Fruit fly (Drosophila melanogaster) whole organism, adult: ENCODE results near the gene CG14984.
A peak's percentile ranks its signal among the peaks of the same experiment; 100 is the strongest.

Experiments used
- CG11617 ChIP-seq: fragments of 200-800 bp; sonication (Bioruptor generic); optimal IDR thresholded peaks from 2 replicates; lab custom pipeline; 2017; ENCODE audit warnings: mild to moderate bottlenecking, missing biosample characterization, missing genetic modification reagents, missing genetic modification characterization
- CG12768 ChIP-seq: fragments of 200-800 bp; sonication (Bioruptor generic); optimal IDR thresholded peaks from 2 replicates; lab custom pipeline; 2017; ENCODE audit warnings: missing biosample characterization, missing genetic modification characterization, mild to moderate bottlenecking, moderate library complexity, missing genetic modification reagents
- CG14711 ChIP-seq: fragments of 200-800 bp; sonication (Bioruptor generic); optimal IDR thresholded peaks from 2 replicates; lab custom pipeline; 2018; ENCODE audit warnings: missing biosample characterization, mild to moderate bottlenecking, missing genetic modification characterization, moderate library complexity
- CG1620 ChIP-seq: fragments of 200-800 bp; sonication (Bioruptor generic); optimal IDR thresholded peaks from 2 replicates; lab custom pipeline; 2016; ENCODE audit warnings: missing biosample characterization, missing genetic modification characterization
- CG33017 ChIP-seq: fragments of 200-800 bp; sonication (Bioruptor generic); optimal IDR thresholded peaks from 2 replicates; lab custom pipeline; 2018; ENCODE audit warnings: missing biosample characterization, mild to moderate bottlenecking, missing genetic modification characterization, moderate library complexity
- CG5204 ChIP-seq: fragments of 200-800 bp; sonication (Bioruptor generic); optimal IDR thresholded peaks from 2 replicates; lab custom pipeline; 2016; ENCODE audit warnings: missing biosample characterization, missing genetic modification characterization
- CG7045 ChIP-seq: fragments of 200-800 bp; sonication (Bioruptor generic); optimal IDR thresholded peaks from 2 replicates; lab custom pipeline; 2017; ENCODE audit warnings: missing biosample characterization, mild to moderate bottlenecking, missing genetic modification characterization
- CG7101 ChIP-seq: fragments of 200-800 bp; sonication (Bioruptor generic); optimal IDR thresholded peaks from 2 replicates; lab custom pipeline; 2018; ENCODE audit warnings: missing biosample characterization, mild to moderate bottlenecking, missing genetic modification characterization, moderate library complexity
- Clk ChIP-seq: fragments of 200-800 bp; sonication (Bioruptor generic); optimal IDR thresholded peaks from 2 replicates; lab custom pipeline; 2017; ENCODE audit warnings: missing biosample characterization, missing genetic modification characterization
- Crg-1 ChIP-seq: fragments of 200-800 bp; sonication (Bioruptor generic); optimal IDR thresholded peaks from 2 replicates; lab custom pipeline; 2016; ENCODE audit warnings: missing biosample characterization, missing genetic modification characterization
- Hr96 ChIP-seq: fragments of 200-800 bp; sonication (Bioruptor generic); optimal IDR thresholded peaks from 2 replicates; lab custom pipeline; 2016; ENCODE audit warnings: missing biosample characterization, missing genetic modification characterization
- Mnt ChIP-seq: fragments of 200-800 bp; sonication (Bioruptor generic); optimal IDR thresholded peaks from 2 replicates; lab custom pipeline; 2016; ENCODE audit warnings: missing biosample characterization, mild to moderate bottlenecking, missing genetic modification characterization
- bab1 ChIP-seq: fragments of 200-800 bp; sonication (Bioruptor generic); optimal IDR thresholded peaks from 3 replicates; lab custom pipeline; 2019; ENCODE audit warnings: missing biosample characterization, mild to moderate bottlenecking, missing genetic modification characterization, moderate library complexity
- cic ChIP-seq: fragments of 200-800 bp; sonication (Bioruptor generic); optimal IDR thresholded peaks from 2 replicates; lab custom pipeline; 2017; ENCODE audit warnings: missing biosample characterization, mild to moderate bottlenecking, missing genetic modification characterization, moderate library complexity
- cnc ChIP-seq, 2 experiments: fragments of >200 bp; optimal IDR thresholded peaks; 2 replicates each; lab custom pipeline; 2017
- kay ChIP-seq: fragments of 200-800 bp; sonication (Bioruptor generic); peaks from one replicate; lab custom pipeline; 2016; ENCODE audit warnings: missing biosample characterization, missing genetic modification characterization, borderline replicate concordance
- ovo ChIP-seq: fragments of 200-800 bp; sonication (Bioruptor generic); optimal IDR thresholded peaks from 2 replicates; lab custom pipeline; 2016; ENCODE audit warnings: missing biosample characterization, missing genetic modification characterization
- pad ChIP-seq: fragments of 200-800 bp; sonication (Bioruptor generic); optimal IDR thresholded peaks from 3 replicates; lab custom pipeline; 2017; ENCODE audit warnings: missing biosample characterization, missing genetic modification characterization, mild to moderate bottlenecking, moderate library complexity, missing genetic modification reagents
- tj ChIP-seq: fragments of 200-800 bp; sonication (Bioruptor generic); optimal IDR thresholded peaks from 3 replicates; lab custom pipeline; 2017; ENCODE audit warnings: missing biosample characterization, mild to moderate bottlenecking, missing genetic modification characterization, moderate library complexity
- toe ChIP-seq: fragments of 200-800 bp; sonication (Bioruptor generic); optimal IDR thresholded peaks from 2 replicates; lab custom pipeline; 2016; ENCODE audit warnings: missing biosample characterization, missing genetic modification characterization

The CG14984 gene

dm6 chr3L:3963979-3964378 lies 11.6 kb upstream of the CG14984 start:
- TF ChIP-seq CG7045 (no peak), cic (GFP tag; lab: Kevin White, UChicago) (no peak), CG12768 (GFP tag; lab: Kevin White, UChicago) (no peak), bab1 (GFP tag; lab: Kevin White, UChicago) (no peak), cnc (optimal IDR thresholded peaks at IDR 0.05; lab: Kevin White, UChicago) (no peak), CG11617 (GFP tag; lab: Kevin White, UChicago) (no peak), Hr96 (no peak), Clk (GFP tag; lab: Kevin White, UChicago) (no peak), toe (no peak), Mnt (no peak), CG14711 (tag; lab: Kevin White, UChicago) (no peak), CG1620 (GFP tag; lab: Kevin White, UChicago) (no peak), Crg-1 (GFP tag; lab: Kevin White, UChicago) (no peak), CG5204 (GFP tag; lab: Kevin White, UChicago) (no peak), CG7101 (tag; lab: Kevin White, UChicago) (no peak)

- TF ChIP-seq CG14711 (tag; lab: Kevin White, UChicago) (no peak), Clk (GFP tag; lab: Kevin White, UChicago) (no peak)
Measured at dm6 chr3L:3960877-3961417, 8.6 kb upstream of the CG14984 start.

dm6 chr3L:3951875-3952274 lies 475 bp downstream of the CG14984 start:
- TF ChIP-seq cnc (optimal IDR thresholded peaks at IDR 0.05; lab: Kevin White, UChicago) (no peak), Hr96 (no peak), CG14711 (tag; lab: Kevin White, UChicago) (no peak), Crg-1 (GFP tag; lab: Kevin White, UChicago) (no peak), pad (no peak), tj (GFP tag; lab: Kevin White, UChicago) (no peak)

dm6 chr3L:3949205-3949604 lies 3.1 kb downstream of the CG14984 start, which contains the start of gene CG14983:
Gene CG14983 (minus strand): TSS chr3L:3949305.
- TF ChIP-seq CG33017 (tag; lab: Kevin White, UChicago), result no peak
- TF ChIP-seq cnc (optimal IDR thresholded peaks at IDR 0.05; lab: Kevin White, UChicago), result no peak
- no peak for TF ChIP-seq Clk (GFP tag; lab: Kevin White, UChicago)

- TF ChIP-seq tj (GFP tag; lab: Kevin White, UChicago) (no peak), CG7045 (no peak), CG11617 (GFP tag; lab: Kevin White, UChicago) (no peak), cnc (optimal IDR thresholded peaks at IDR 0.05; lab: Kevin White, UChicago) (no peak), CG33017 (tag; lab: Kevin White, UChicago) (no peak), bab1 (GFP tag; lab: Kevin White, UChicago) (no peak), CG1620 (GFP tag; lab: Kevin White, UChicago) (no peak), CG14711 (tag; lab: Kevin White, UChicago) (no peak), Crg-1 (GFP tag; lab: Kevin White, UChicago) (no peak), Clk (GFP tag; lab: Kevin White, UChicago) (no peak), CG7101 (tag; lab: Kevin White, UChicago) (no peak), kay (GFP tag; lab: Kevin White, UChicago) (no peak), CG5204 (GFP tag; lab: Kevin White, UChicago) (no peak), Hr96 (no peak)
Measured at dm6 chr3L:3947301-3947941, 4.9 kb downstream of the CG14984 start, which contains the start of gene CG10853. Gene CG10853 (plus strand): TSS chr3L:3947891.

- peak; percentile 55 for TF ChIP-seq CG33017 (tag; lab: Kevin White, UChicago)
- no peak for TF ChIP-seq kay (GFP tag; lab: Kevin White, UChicago)
- TF ChIP-seq pad, result peak; percentile 10
- TF ChIP-seq cnc (optimal IDR thresholded peaks at IDR 0.05; lab: Kevin White, UChicago), result no peak
- TF ChIP-seq CG11617 (GFP tag; lab: Kevin White, UChicago), result peak; percentile 15
- peak; percentile 87 for TF ChIP-seq Mnt
- no peak for TF ChIP-seq CG5204 (GFP tag; lab: Kevin White, UChicago)
- peak; percentile 54 for TF ChIP-seq CG12768 (GFP tag; lab: Kevin White, UChicago)
- no peak for TF ChIP-seq ovo (GFP tag; lab: Kevin White, UChicago)
- TF ChIP-seq toe, result no peak
- peak; percentile 49 for TF ChIP-seq Hr96
- TF ChIP-seq CG14711 (tag; lab: Kevin White, UChicago), result peak; percentile 34
- peak; percentile 25 for TF ChIP-seq CG1620 (GFP tag; lab: Kevin White, UChicago)
- peak; percentile 28 for TF ChIP-seq bab1 (GFP tag; lab: Kevin White, UChicago)
- TF ChIP-seq Clk (GFP tag; lab: Kevin White, UChicago), result no peak
- peak; percentile 87 for TF ChIP-seq cic (GFP tag; lab: Kevin White, UChicago)
- no peak for TF ChIP-seq tj (GFP tag; lab: Kevin White, UChicago)
- peak; percentile 50 for TF ChIP-seq CG7101 (tag; lab: Kevin White, UChicago)
- no peak for TF ChIP-seq CG7045
- TF ChIP-seq Crg-1 (GFP tag; lab: Kevin White, UChicago), result peak; percentile 7
Measured at dm6 chr3L:3942241-3943028, 9.9 kb downstream of the CG14984 start, which contains the start of the genes CG10863 and CG14982. Gene CG10863 (minus strand): TSS chr3L:3942465. Gene CG14982 (plus strand): TSS chr3L:3942710.
